Worm (Caenorhabditis elegans) whole organism, young adult: ENCODE data around the gene clpp-1.

Source experiments
- B0336.3 ChIP-seq: fragments of 200-800 bp; sonication (Bioruptor generic); IDR thresholded peaks from 2 replicates; pipeline ENCODE4 v1.3.6; 2022; ENCODE audit warnings: missing genetic modification characterization, missing compliant biosample characterization
- attf-3 ChIP-seq: fragments of 200-800 bp; sonication (Bioruptor generic); conservative IDR thresholded peaks from 2 replicates; pipeline ENCODE4 v1.3.6; 2022; ENCODE audit warnings: missing genetic modification reagents, missing genetic modification characterization, missing compliant biosample characterization
- dpl-1 ChIP-seq: fragments of 150-350 bp; optimal IDR thresholded peaks from 2 replicates; lab custom pipeline; 2014; ENCODE audit warnings: missing biosample characterization, missing genetic modification reagents, missing genetic modification characterization
- repo-1 ChIP-seq: sonication (generic microtip); optimal IDR thresholded peaks from 2 replicates; lab custom pipeline; 2017; ENCODE audit warnings: mild to moderate bottlenecking, missing genetic modification characterization, missing compliant biosample characterization
- rpc-1 ChIP-seq, 2 experiments: fragments of 150-350 bp in 1 of 2; sonication (generic microtip) in 1 of 2; optimal IDR thresholded peaks; 2 replicates each; lab custom pipeline; 2014 to 2018; ENCODE audit warnings: missing biosample characterization in 1 of 2, missing genetic modification characterization in 1 of 2, missing genetic modification reagents in 1 of 2, missing genotype in 1 of 2

ce11 chrII:10346075-10346474 is 43.4 kb upstream of the clpp-1 start, which contains the start of gene C07E3.10:
- TF ChIP-seq B0336.3 (GFP tag; lab: Robert Waterston, UW) (no peak), dpl-1 (no peak), repo-1 (tag; lab: Kevin White, UChicago) (no peak), rpc-1 (optimal IDR thresholded peaks at IDR 0.05; lab: Kevin White, UChicago) (no peak), rpc-1 (tag; optimal IDR thresholded peaks at IDR 0.05; lab: Kevin White, UChicago) (no peak), attf-3 (GFP tag; lab: Robert Waterston, UW) (no peak)
